Fruit fly (Drosophila melanogaster) whole organism, wandering third instar larva: ENCODE measurements around the gene brwl.

Source experiments
- Abd-B ChIP-seq: fragments of >200 bp; optimal IDR thresholded peaks from 2 replicates; lab custom pipeline; 2017; ENCODE audit warnings: missing biosample characterization, missing genetic modification characterization
- CG32264 ChIP-seq: fragments of 200-800 bp; sonication (Bioruptor generic); optimal IDR thresholded peaks from 2 replicates; lab custom pipeline; 2016; ENCODE audit warnings: missing biosample characterization, missing genetic modification characterization
- CG9705 ChIP-seq: fragments of 200-800 bp; sonication (Bioruptor generic); optimal IDR thresholded peaks from 2 replicates; lab custom pipeline; 2018; ENCODE audit warnings: missing biosample characterization, mild to moderate bottlenecking, missing genetic modification characterization
- CrebA ChIP-seq: fragments of 200-800 bp; sonication (Bioruptor generic); optimal IDR thresholded peaks from 2 replicates; lab custom pipeline; 2016; ENCODE audit warnings: missing biosample characterization, mild to moderate bottlenecking, missing genetic modification characterization, borderline replicate concordance
- Dfd ChIP-seq: fragments of >200 bp; optimal IDR thresholded peaks from 2 replicates; lab custom pipeline; 2017; ENCODE audit warnings: missing biosample characterization, missing genetic modification characterization
- Dif ChIP-seq: fragments of 200-275, 200-300 bp; sonication (Bioruptor generic); optimal IDR thresholded peaks from 2 replicates; lab custom pipeline; 2018; ENCODE audit warnings: missing biosample characterization, missing genetic modification characterization; ENCODE audit not compliant: partially characterized antibody
- GATAd ChIP-seq: sonication (Bioruptor generic); optimal IDR thresholded peaks from 2 replicates; lab custom pipeline; 2016; ENCODE audit warnings: missing biosample characterization, missing genetic modification characterization
- HLH106 ChIP-seq: fragments of 200-800 bp; optimal IDR thresholded peaks from 3 replicates; lab custom pipeline; 2019; ENCODE audit warnings: missing biosample characterization, mild to moderate bottlenecking, missing genetic modification characterization, moderate library complexity
- Hnf4 ChIP-seq: fragments of 200-800 bp; sonication (Bioruptor generic); optimal IDR thresholded peaks from 2 replicates; lab custom pipeline; 2016; ENCODE audit warnings: missing biosample characterization, mild to moderate bottlenecking, missing genetic modification characterization
- Hr78 ChIP-seq: fragments of >200 bp; optimal IDR thresholded peaks from 2 replicates; lab custom pipeline; 2017; ENCODE audit warnings: missing biosample characterization, missing genetic modification characterization
- Hr83 ChIP-seq: fragments of 200-300 bp; sonication (Bioruptor generic); optimal IDR thresholded peaks from 2 replicates; lab custom pipeline; 2016; ENCODE audit warnings: missing biosample characterization, mild to moderate bottlenecking, missing genetic modification characterization, moderate library complexity; ENCODE audit not compliant: poor library complexity, severe bottlenecking
- Jra ChIP-seq: sonication (Bioruptor generic); optimal IDR thresholded peaks from 2 replicates; lab custom pipeline; 2016; ENCODE audit warnings: missing biosample characterization, missing genetic modification characterization
- Mio ChIP-seq: sonication (Bioruptor generic); optimal IDR thresholded peaks from 2 replicates; lab custom pipeline; 2016; ENCODE audit warnings: missing biosample characterization, missing genetic modification characterization
- Myc ChIP-seq: fragments of >200 bp; optimal IDR thresholded peaks from 2 replicates; lab custom pipeline; 2017
- N ChIP-seq: fragments of >200 bp; optimal IDR thresholded peaks from 2 replicates; lab custom pipeline; 2018; ENCODE audit warnings: missing biosample characterization, missing external identifiers, missing genetic modification characterization
- OdsH ChIP-seq: fragments of 200-800 bp; sonication (Bioruptor generic); optimal IDR thresholded peaks from 2 replicates; lab custom pipeline; 2016; ENCODE audit warnings: missing biosample characterization, mild to moderate bottlenecking, missing genetic modification characterization
- Rel ChIP-seq, 2 experiments: fragments of 200-800 bp; sonication (Bioruptor generic) in 1 of 2; optimal IDR thresholded peaks; 2 replicates in 1 of 2; 3 replicates in 1 of 2; lab custom pipeline; 2016 to 2019; ENCODE audit warnings: mild to moderate bottlenecking in 2 of 2, missing biosample characterization in 2 of 2, missing genetic modification characterization in 2 of 2, moderate library complexity in 1 of 2
- Sp1 ChIP-seq: fragments of 200-800 bp; sonication (Bioruptor generic); optimal IDR thresholded peaks from 3 replicates; lab custom pipeline; 2019; ENCODE audit warnings: missing biosample characterization, mild to moderate bottlenecking, missing genetic modification characterization, moderate library complexity
- Vsx2 ChIP-seq: fragments of 200-300, 225-300 bp; sonication (Bioruptor generic); optimal IDR thresholded peaks from 2 replicates; lab custom pipeline; 2018; ENCODE audit warnings: missing biosample characterization, missing genetic modification characterization; ENCODE audit not compliant: partially characterized antibody
- br ChIP-seq: fragments of 200-800 bp; sonication (Bioruptor generic); optimal IDR thresholded peaks from 2 replicates; lab custom pipeline; 2016; ENCODE audit warnings: missing biosample characterization, missing genetic modification characterization
- brk ChIP-seq: fragments of 200-800 bp; sonication (Bioruptor generic); optimal IDR thresholded peaks from 2 replicates; lab custom pipeline; 2016; ENCODE audit warnings: missing biosample characterization, mild to moderate bottlenecking, missing genetic modification characterization
- dl ChIP-seq, 2 experiments: fragments of 175-275, 200-275 bp in 1 of 2; fragments of 200-275 bp in 1 of 2; sonication (Bioruptor generic); optimal IDR thresholded peaks; lab custom pipeline; 2018; ENCODE audit warnings: mild to moderate bottlenecking in 2 of 2, missing biosample characterization in 2 of 2, missing genetic modification characterization in 2 of 2, moderate library complexity in 2 of 2; ENCODE audit not compliant: partially characterized antibody in 2 of 2, insufficient read depth in 1 of 2
- dmrt93B ChIP-seq: fragments of 200-800 bp; sonication (Bioruptor generic); optimal IDR thresholded peaks from 2 replicates; lab custom pipeline; 2018; ENCODE audit warnings: missing biosample characterization, mild to moderate bottlenecking, missing genetic modification characterization
- dsf ChIP-seq: sonication (Bioruptor generic); optimal IDR thresholded peaks from 2 replicates; lab custom pipeline; 2016; ENCODE audit warnings: missing biosample characterization, missing genetic modification characterization, borderline replicate concordance
- ey ChIP-seq: fragments of 200-800 bp; sonication (Bioruptor generic); optimal IDR thresholded peaks from 2 replicates; lab custom pipeline; 2016; ENCODE audit warnings: missing biosample characterization, missing genetic modification characterization
- foxo ChIP-seq, 2 experiments: fragments of 200-800 bp; sonication (Bioruptor generic); optimal IDR thresholded peaks; 2 replicates in 1 of 2; 3 replicates in 1 of 2; lab custom pipeline; 2016 to 2017; ENCODE audit warnings: missing biosample characterization in 2 of 2, missing genetic modification characterization in 2 of 2
- fru ChIP-seq: fragments of 200-800 bp; sonication (Bioruptor generic); optimal IDR thresholded peaks from 3 replicates; lab custom pipeline; 2016; ENCODE audit warnings: missing biosample characterization, mild to moderate bottlenecking, missing genetic modification characterization
- h ChIP-seq: fragments of 200-800 bp; sonication (Bioruptor generic); optimal IDR thresholded peaks from 3 replicates; lab custom pipeline; 2016; ENCODE audit warnings: missing biosample characterization, mild to moderate bottlenecking, missing genetic modification characterization
- jim ChIP-seq: fragments of 175-275, 200-325 bp; sonication (Bioruptor generic); optimal IDR thresholded peaks from 2 replicates; lab custom pipeline; 2016; ENCODE audit warnings: missing biosample characterization, mild to moderate bottlenecking, missing genetic modification characterization
- lola ChIP-seq: fragments of >200 bp; optimal IDR thresholded peaks from 2 replicates; lab custom pipeline; 2017; ENCODE audit warnings: missing biosample characterization, missing genetic modification characterization
- pan ChIP-seq: fragments of >200 bp; optimal IDR thresholded peaks from 2 replicates; lab custom pipeline; 2017
- psq ChIP-seq: fragments of 200-800 bp; sonication (Bioruptor generic); optimal IDR thresholded peaks from 3 replicates; lab custom pipeline; 2017; ENCODE audit warnings: missing biosample characterization, mild to moderate bottlenecking, missing genetic modification characterization, moderate library complexity
- rgr ChIP-seq: fragments of 200-800 bp; sonication (Bioruptor generic); optimal IDR thresholded peaks from 3 replicates; lab custom pipeline; 2016; ENCODE audit warnings: missing biosample characterization, mild to moderate bottlenecking, missing genetic modification characterization
- sage ChIP-seq: fragments of 200-800 bp; sonication (Bioruptor generic); optimal IDR thresholded peaks from 2 replicates; lab custom pipeline; 2016; ENCODE audit warnings: missing biosample characterization, mild to moderate bottlenecking, missing genetic modification characterization
- sv ChIP-seq: fragments of 200-800 bp; sonication (Bioruptor generic); optimal IDR thresholded peaks from 3 replicates; lab custom pipeline; 2016; ENCODE audit warnings: missing biosample characterization, missing genetic modification characterization
- tai ChIP-seq: sonication (Bioruptor generic); optimal IDR thresholded peaks from 2 replicates; lab custom pipeline; 2016; ENCODE audit warnings: missing biosample characterization, missing genetic modification characterization
- usp ChIP-seq: fragments of >200 bp; optimal IDR thresholded peaks from 2 replicates; lab custom pipeline; 2017; ENCODE audit warnings: missing biosample characterization, missing genetic modification characterization
- woc ChIP-seq: sonication (Bioruptor generic); optimal IDR thresholded peaks from 2 replicates; lab custom pipeline; 2016; ENCODE audit warnings: missing biosample characterization, mild to moderate bottlenecking, missing genetic modification characterization

The brwl gene

dm6 chr2L:9607997-9608563, 39.4 kb downstream of the brwl start, which contains the start of gene gcm2:
Gene gcm2, plus strand, starts transcription at chr2L:9608562.
- TF ChIP-seq Dif (GFP tag; lab: Kevin White, UChicago) (peak; percentile 50), dl (GFP tag; optimal IDR thresholded peaks at IDR 0.05; lab: Kevin White, UChicago; ENCODE audit: insufficient read depth in 1 of 2, partially characterized antibody in 2 of 2) (peak; percentile 20 to 27), psq (GFP tag; lab: Kevin White, UChicago) (no peak)

dm6 chr2L:9609337-9609856, 40.7 kb downstream of the brwl start:
- TF ChIP-seq Dfd (GFP tag; lab: Kevin White, UChicago): no peak
- TF ChIP-seq CG9705 (GFP tag; lab: Kevin White, UChicago): no peak
- TF ChIP-seq OdsH (GFP tag; lab: Kevin White, UChicago): no peak
- no peak for TF ChIP-seq CG32264
- TF ChIP-seq Vsx2 (GFP tag; lab: Kevin White, UChicago): no peak
- no peak for TF ChIP-seq dsf
- no peak for TF ChIP-seq br (GFP tag; lab: Kevin White, UChicago)
- no peak for TF ChIP-seq h (GFP tag; lab: Kevin White, UChicago)
- TF ChIP-seq psq (GFP tag; lab: Kevin White, UChicago): no peak
- TF ChIP-seq, all 38 proteins: peak for 0

dm6 chr2L:9612654-9613005, 43.9 kb downstream of the brwl start:
- TF ChIP-seq Jra (GFP tag; lab: Kevin White, UChicago) (no peak), N (GFP tag; lab: Kevin White, UChicago) (no peak)

dm6 chr2L:9613006-9613690, 44.5 kb downstream of the brwl start, which contains the start of gene Trx2:
Gene Trx2, plus strand, starts transcription at chr2L:9613166.
- TF ChIP-seq dmrt93B (GFP tag; lab: Kevin White, UChicago) (no peak), sage (GFP tag; lab: Kevin White, UChicago) (no peak), Hr78 (GFP tag; lab: Kevin White, UChicago) (no peak), rgr (GFP tag; lab: Kevin White, UChicago) (peak; percentile 47), lola (no peak), pan (no peak), fru (peak; percentile 35), Mio (no peak), Rel (GFP tag; optimal IDR thresholded peaks at IDR 0.05; lab: Kevin White, UChicago) (no peak), Rel (tag; optimal IDR thresholded peaks at IDR 0.05; lab: Kevin White, UChicago) (peak; percentile 59), Dif (GFP tag; lab: Kevin White, UChicago) (peak; percentile 81), Hr83 (peak; percentile 64), GATAd (GFP tag; lab: Kevin White, UChicago) (no peak), CG9705 (GFP tag; lab: Kevin White, UChicago) (no peak), Hnf4 (GFP tag; lab: Kevin White, UChicago) (no peak), usp (GFP tag; lab: Kevin White, UChicago) (no peak), woc (no peak), Sp1 (peak; percentile 33), ey (GFP tag; lab: Kevin White, UChicago) (no peak), brk (no peak), sv (GFP tag; lab: Kevin White, UChicago) (no peak), psq (GFP tag; lab: Kevin White, UChicago) (peak; percentile 1), h (GFP tag; lab: Kevin White, UChicago) (peak; percentile 47), dsf (no peak), br (GFP tag; lab: Kevin White, UChicago) (peak; percentile 2), CrebA (GFP tag; lab: Kevin White, UChicago) (no peak), foxo (GFP tag; optimal IDR thresholded peaks at IDR 0.05; lab: Kevin White, UChicago) (peak in 1 of 2 experiments; percentile 41), jim (GFP tag; lab: Kevin White, UChicago) (no peak), Abd-B (GFP tag; lab: Kevin White, UChicago) (no peak), CG32264 (no peak), tai (GFP tag; lab: Kevin White, UChicago) (no peak), Dfd (GFP tag; lab: Kevin White, UChicago) (no peak), dl (GFP tag; optimal IDR thresholded peaks at IDR 0.05; lab: Kevin White, UChicago; ENCODE audit: insufficient read depth in 1 of 2, partially characterized antibody in 2 of 2) (peak; percentile 58 to 76), OdsH (GFP tag; lab: Kevin White, UChicago) (peak; percentile 42), Jra (GFP tag; lab: Kevin White, UChicago) (peak; percentile 66), Vsx2 (GFP tag; lab: Kevin White, UChicago) (peak; percentile 84), HLH106 (tag; lab: Kevin White, UChicago) (no peak), N (GFP tag; lab: Kevin White, UChicago) (no peak), Myc (peak; percentile 85)
